Fruit fly (Drosophila melanogaster) whole organism: ENCODE data around the gene CG15544.
A peak's percentile ranks its signal among the peaks of the same experiment; 100 is the strongest.

Source experiments
- CG8478 ChIP-seq: fragments of >200 bp; optimal IDR thresholded peaks from 2 replicates; lab custom pipeline; 2018; ENCODE audit warnings: inconsistent platforms
- Dll ChIP-seq: fragments of >200 bp; optimal IDR thresholded peaks from 2 replicates; lab custom pipeline; 2017
- EcR ChIP-seq, 2 experiments: fragments of >200 bp; optimal IDR thresholded peaks; 2 replicates each; lab custom pipeline; 2017; ENCODE audit warnings: missing biosample characterization in 2 of 2, missing genetic modification characterization in 2 of 2, missing genetic modification reagents in 2 of 2
- pan ChIP-seq: fragments of >200 bp; optimal IDR thresholded peaks from 2 replicates; lab custom pipeline; 2017
- psq ChIP-seq: fragments of >200 bp; optimal IDR thresholded peaks from 2 replicates; lab custom pipeline; 2017
- usp ChIP-seq: fragments of >200 bp; optimal IDR thresholded peaks from 2 replicates; lab custom pipeline; 2017; ENCODE audit warnings: missing biosample characterization, missing genetic modification characterization, mixed read lengths

Gene CG15544

DNA sequence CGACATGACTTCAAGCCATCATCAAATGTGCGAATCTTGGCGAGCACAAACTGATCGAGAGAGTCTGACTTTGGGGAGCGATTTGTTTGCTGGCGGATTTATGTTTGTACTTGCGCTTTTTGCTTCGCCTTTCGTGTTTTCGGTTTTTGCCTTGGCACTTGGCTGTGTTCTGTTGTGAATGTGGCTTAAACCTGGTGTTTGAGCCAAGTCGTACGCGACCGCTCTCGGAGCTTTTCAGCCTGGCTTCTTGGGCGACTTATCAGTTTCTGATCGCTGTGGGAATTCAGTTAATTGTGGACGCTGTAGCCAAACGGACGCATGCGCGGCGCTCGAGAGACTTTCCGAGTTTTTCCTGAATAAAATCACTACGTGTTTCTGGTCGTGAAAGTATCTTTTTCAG is at the start of gene CG15544:
CG15544 (plus strand) TSS at position 276 of the 400 bp plus-strand sequence.
- TF ChIP-seq EcR (GFP tag; optimal IDR thresholded peaks at IDR 0.05; lab: Kevin White, UChicago) (no peak), CG8478 (lab: Kevin White, UChicago) (no peak), psq (no peak), Dll (no peak), pan (lab: Kevin White, UChicago) (no peak), usp (GFP tag; lab: Kevin White, UChicago) (no peak)

DNA sequence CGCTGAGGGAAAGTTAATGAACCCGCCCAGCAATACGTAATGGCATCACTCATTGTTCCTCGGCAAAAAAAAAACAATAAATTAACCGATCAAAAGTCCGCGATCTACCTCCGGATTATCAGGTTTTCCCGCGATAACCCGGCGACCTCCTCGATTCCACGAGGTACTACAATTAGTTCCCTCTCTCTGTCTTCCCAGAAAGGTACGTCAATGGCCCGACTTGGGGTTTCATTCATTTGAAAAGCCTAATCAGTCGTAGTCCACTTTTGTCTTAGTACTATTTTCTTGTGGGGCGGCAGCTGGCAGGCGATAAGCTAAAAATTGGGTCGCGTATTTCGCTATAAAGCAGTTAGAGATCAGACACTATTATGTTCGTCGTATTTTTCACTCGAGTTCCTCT is 48.4 kb upstream of the CG15544 start:
- TF ChIP-seq EcR (GFP tag; optimal IDR thresholded peaks at IDR 0.05; lab: Kevin White, UChicago) (no peak), pan (lab: Kevin White, UChicago) (no peak), usp (GFP tag; lab: Kevin White, UChicago) (no peak), CG8478 (lab: Kevin White, UChicago) (no peak)

DNA sequence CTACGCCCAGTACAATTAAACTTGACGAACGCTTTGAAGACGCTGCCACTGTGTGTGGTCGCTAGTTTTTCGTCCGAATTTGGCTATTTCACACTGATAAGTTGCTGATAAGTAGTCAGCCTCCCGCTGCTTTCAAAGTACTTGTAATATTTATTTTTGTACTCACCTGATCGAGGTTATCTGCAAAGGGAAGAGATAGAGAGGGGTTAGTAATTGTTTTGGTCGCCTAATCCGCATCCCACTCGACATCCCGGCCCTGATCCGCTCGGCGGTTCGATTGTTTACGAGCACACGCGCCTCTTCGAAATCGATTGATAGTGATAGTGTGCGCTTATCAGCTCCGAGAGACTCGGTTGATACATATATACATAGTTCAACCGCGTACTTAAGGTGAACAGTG is 47.2 kb upstream of the CG15544 start:
- TF ChIP-seq Dll (no peak), EcR (GFP tag; optimal IDR thresholded peaks at IDR 0.05; lab: Kevin White, UChicago) (no peak), usp (GFP tag; lab: Kevin White, UChicago) (no peak), pan (lab: Kevin White, UChicago) (no peak), CG8478 (lab: Kevin White, UChicago) (no peak)

DNA sequence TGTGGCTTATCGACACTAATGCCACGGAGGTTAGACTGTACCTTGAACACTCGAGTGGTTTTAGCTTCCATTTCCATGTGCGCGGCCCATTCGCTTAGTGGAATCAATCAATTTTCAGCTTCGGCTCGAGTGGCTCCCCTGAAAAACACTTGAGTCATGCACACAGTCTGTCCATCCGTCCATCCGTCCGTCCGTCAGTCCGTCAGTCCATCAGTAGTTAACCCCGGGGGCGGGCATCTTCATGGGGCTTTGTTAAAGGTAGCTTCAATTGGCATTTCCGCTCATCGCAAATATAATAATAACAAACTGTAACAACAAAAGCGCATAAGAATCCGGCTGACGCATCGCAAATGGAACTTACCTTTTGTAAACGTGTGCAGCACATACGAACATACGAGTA is 46.5 kb upstream of the CG15544 start:
- no peak for TF ChIP-seq pan (lab: Kevin White, UChicago)
- TF ChIP-seq EcR (GFP tag; optimal IDR thresholded peaks at IDR 0.05; lab: Kevin White, UChicago) = no peak
- TF ChIP-seq CG8478 (lab: Kevin White, UChicago) = no peak
- no peak for TF ChIP-seq psq
- no peak for TF ChIP-seq usp (GFP tag; lab: Kevin White, UChicago)
- TF ChIP-seq Dll = no peak

DNA sequence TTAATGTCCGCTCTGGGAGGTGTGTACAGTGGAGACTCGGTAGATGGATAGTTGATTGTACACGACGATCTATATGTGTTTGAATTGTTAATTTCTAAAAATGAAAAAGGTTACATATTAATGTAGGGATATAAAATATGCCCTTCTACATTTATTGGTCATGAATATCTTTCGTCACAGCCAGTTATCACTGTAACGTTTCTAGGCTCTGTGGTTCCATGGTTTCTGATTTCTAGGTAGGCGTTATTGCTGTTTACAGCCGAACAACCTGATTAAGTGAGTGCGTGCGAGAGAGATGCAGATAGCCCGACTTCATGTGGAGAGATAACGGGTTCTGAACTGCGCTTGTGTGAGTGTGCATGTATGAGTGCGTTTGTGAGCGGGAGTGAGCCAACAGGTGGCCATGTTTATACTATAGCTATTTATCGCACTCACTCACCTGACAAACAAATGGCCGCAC is 45.9 kb upstream of the CG15544 start:
- peak; percentile 38 for TF ChIP-seq Dll
- peak in 1 of 2 experiments; percentile 25 for TF ChIP-seq EcR (GFP tag; optimal IDR thresholded peaks at IDR 0.05; lab: Kevin White, UChicago)
- TF ChIP-seq CG8478 (lab: Kevin White, UChicago) = no peak
- TF ChIP-seq pan (lab: Kevin White, UChicago) = no peak

DNA sequence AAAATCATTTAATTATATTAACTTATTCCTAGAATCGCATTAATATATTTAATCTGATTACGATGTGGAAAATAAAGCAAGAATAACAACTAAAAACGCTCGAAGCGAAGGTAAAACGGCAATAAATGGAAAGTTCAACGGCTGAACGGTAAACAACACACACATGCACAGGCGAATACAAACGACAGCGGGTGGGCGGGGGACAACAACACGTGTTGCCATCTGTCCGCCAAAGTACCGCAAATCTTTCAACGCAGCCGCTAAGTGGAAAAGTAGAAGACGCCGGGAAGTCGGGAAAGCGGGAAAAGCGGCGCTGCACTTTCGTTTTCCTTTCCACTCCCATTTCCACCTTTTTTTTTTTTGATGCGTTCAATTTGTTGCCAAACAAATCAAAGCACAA is 45.1 kb upstream of the CG15544 start:
- no peak for TF ChIP-seq Dll
- no peak for TF ChIP-seq EcR (GFP tag; optimal IDR thresholded peaks at IDR 0.05; lab: Kevin White, UChicago)
- no peak for TF ChIP-seq psq
- TF ChIP-seq CG8478 (lab: Kevin White, UChicago) = no peak
- no peak for TF ChIP-seq pan (lab: Kevin White, UChicago)
- no peak for TF ChIP-seq usp (GFP tag; lab: Kevin White, UChicago)

DNA sequence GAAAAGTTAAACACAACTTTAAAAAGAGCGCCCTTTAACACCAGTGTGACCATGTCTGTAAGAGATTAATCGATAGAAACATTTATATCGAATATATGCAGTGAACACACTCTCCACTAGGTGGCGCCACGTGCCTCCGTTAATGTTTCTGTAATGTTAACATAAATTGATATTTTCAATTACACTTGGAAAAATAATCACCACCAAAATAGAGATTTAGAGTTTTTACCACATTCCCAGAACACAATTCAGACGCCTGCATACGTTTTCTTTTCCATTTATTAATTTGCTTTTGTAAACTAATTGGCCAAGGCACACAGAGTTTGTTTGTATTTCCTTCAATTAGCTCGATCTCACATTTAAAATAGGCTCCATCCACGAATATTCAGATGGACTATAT is 38.3 kb upstream of the CG15544 start:
- TF ChIP-seq pan (lab: Kevin White, UChicago) = no peak
- no peak for TF ChIP-seq EcR (GFP tag; optimal IDR thresholded peaks at IDR 0.05; lab: Kevin White, UChicago)
- TF ChIP-seq Dll = no peak
- TF ChIP-seq CG8478 (lab: Kevin White, UChicago) = no peak
- no peak for TF ChIP-seq usp (GFP tag; lab: Kevin White, UChicago)
- TF ChIP-seq psq = no peak

DNA sequence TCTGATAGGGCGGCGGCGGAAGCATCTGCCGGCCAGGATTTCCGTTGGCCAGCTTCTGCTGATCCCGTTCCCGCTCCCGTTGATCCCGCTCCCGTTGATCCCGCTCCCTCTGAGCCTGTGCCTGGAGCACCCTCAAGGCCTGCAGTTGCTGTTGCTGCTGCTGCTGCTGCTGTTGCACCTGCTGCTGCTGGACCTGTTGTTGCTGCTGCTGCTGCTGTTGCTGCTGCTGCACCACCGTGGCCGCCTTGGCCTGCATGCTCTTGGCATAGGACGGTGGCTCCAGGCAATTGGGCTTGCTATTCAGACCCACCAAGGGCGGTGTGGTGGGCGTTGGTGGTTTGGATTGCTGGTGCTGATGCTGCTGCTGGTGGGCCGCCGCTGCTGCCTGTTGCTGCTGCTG is 34.7 kb upstream of the CG15544 start:
- TF ChIP-seq Dll (no peak), usp (GFP tag; lab: Kevin White, UChicago) (no peak), psq (no peak), CG8478 (lab: Kevin White, UChicago) (no peak), EcR (GFP tag; optimal IDR thresholded peaks at IDR 0.05; lab: Kevin White, UChicago) (no peak)

DNA sequence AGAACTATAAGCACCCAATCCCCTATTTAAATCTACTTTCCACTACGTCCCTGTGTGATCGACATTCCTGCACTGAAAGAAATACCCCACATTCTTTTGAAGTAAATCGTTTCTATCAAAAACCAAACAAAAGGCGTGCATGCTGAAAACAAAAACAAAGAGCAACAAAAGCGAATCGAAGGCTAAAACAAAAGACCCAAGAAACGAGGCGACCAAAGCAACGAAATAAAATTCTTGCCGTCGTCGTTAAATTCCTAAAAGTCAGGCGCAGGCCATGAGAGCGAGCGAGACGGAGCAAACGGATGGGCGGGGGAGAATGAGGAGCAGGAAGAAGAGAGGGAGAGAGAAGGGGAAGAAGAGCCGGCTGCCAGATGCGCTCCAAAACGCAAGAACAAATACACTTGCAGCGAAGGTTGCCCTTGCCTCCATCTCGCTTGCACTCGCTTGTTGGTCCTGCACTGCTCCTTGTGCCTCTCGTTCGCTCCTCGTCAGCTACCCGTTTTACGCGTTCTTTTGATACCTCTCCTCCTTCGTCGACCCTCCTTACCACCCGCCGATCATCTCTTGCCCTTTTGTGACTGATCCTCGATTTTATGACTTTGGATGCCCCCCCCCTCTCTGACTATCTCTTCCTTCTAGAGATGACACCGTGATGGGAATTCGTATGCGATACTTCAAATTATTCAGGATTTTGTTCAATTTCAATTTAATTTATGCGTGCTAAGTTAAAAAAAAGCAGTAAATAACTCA is 32.9 kb upstream of the CG15544 start:
- TF ChIP-seq psq (no peak), usp (GFP tag; lab: Kevin White, UChicago) (no peak), Dll (peak; percentile 60), CG8478 (lab: Kevin White, UChicago) (peak; percentile 37), EcR (GFP tag; optimal IDR thresholded peaks at IDR 0.05; lab: Kevin White, UChicago) (no peak)

DNA sequence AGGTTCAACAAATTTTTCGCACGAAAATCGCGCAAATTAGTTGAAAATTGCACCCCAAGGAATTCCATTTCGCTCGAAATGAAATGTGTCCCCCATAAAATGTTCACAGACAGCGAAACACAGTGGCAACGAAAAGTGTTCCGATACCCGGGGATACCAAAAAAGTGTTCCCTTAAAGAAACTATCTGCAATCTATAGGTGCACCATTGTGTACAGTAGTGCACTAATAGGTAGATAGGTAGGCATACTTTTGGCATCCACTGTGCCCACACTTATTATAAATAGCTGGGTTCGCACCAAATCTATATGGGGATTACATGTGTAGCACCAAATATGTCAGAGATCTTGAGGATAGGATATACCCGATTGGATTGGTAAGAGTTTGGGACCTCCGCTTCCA is 30.9 kb upstream of the CG15544 start:
- no peak for TF ChIP-seq Dll
- TF ChIP-seq EcR (GFP tag; optimal IDR thresholded peaks at IDR 0.05; lab: Kevin White, UChicago) = no peak
- no peak for TF ChIP-seq psq
- TF ChIP-seq pan (lab: Kevin White, UChicago) = no peak
- TF ChIP-seq usp (GFP tag; lab: Kevin White, UChicago) = no peak
- TF ChIP-seq CG8478 (lab: Kevin White, UChicago) = no peak

DNA sequence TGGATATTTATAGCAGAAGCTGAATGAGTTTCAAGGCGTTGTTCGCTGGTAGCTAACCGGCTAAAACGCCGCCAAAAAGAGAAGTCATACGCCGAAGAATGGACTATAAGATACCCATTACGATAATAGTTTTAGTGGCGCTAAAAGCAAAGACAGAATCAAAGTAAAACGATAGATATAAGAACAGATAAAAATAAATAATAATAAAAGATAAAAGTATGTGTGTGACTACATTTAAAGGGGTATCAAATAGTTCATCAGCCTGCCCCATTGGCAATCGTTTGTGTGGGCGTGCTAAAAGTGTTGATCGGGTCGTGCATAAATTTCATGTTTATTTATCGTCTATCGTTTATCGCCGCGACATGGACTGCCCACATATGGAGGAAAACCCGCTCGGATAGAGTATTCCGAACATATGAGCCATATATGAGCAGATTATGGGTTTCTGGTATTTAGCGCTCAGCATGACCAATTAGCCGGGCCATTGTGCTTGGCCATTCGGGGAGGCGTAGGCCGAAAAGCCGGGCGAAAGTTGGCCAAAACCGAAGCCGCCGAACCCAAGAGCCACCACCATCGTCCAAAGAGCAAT is 30.2 kb upstream of the CG15544 start:
- TF ChIP-seq psq (no peak), pan (lab: Kevin White, UChicago) (no peak), Dll (no peak), CG8478 (lab: Kevin White, UChicago) (no peak), EcR (GFP tag; optimal IDR thresholded peaks at IDR 0.05; lab: Kevin White, UChicago) (no peak), usp (GFP tag; lab: Kevin White, UChicago) (no peak)

DNA sequence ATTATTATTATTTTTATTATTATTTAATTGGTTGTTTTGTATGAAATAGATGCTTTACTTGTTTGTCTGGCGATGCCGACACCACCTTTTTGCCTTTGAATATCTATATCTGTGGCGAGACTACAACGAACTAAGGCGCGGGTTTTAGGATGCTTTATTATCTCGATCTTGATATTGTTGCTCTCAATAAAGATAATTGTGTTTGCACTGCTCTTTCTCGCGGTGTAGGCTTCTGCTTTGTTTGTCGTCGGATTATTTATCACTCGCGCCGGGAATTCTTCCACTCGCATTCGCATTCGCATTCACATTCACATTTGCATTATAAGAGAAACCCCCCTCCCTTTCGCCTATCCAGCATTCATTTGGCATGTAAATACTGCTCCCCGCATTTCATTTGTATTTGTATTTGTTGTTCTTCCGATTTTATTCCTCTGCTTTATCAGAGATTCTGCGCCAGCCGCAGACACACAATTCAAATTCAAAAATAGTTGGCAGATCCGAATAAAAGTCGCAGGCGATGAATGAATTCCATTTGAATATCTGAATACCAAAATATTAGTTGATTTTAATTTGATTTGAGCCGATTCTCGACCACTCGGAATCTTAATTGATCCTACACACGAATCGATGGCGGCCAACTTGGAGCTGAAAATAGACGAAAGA is 27.2 kb upstream of the CG15544 start:
- TF ChIP-seq CG8478 (lab: Kevin White, UChicago) (no peak), usp (GFP tag; lab: Kevin White, UChicago) (no peak), Dll (no peak), EcR (GFP tag; optimal IDR thresholded peaks at IDR 0.05; lab: Kevin White, UChicago) (no peak), pan (lab: Kevin White, UChicago) (no peak), psq (no peak)
